Worm (Caenorhabditis elegans) whole organism, L2 larva: Measurements from ENCODE around the gene F08B12.11.

ENCODE experiments used
- C34F6.9 ChIP-seq: fragments of 150-350 bp; optimal IDR thresholded peaks from 2 replicates; lab custom pipeline; 2014; ENCODE audit warnings: missing biosample characterization, missing genetic modification characterization
- F13H6.1 ChIP-seq: sonication (generic microtip); optimal IDR thresholded peaks from 2 replicates; lab custom pipeline; 2016; ENCODE audit warnings: missing genetic modification characterization, missing compliant biosample characterization
- R02D3.7 ChIP-seq: fragments of 150-350 bp; optimal IDR thresholded peaks from 2 replicates; lab custom pipeline; 2014; ENCODE audit warnings: missing biosample characterization, missing genetic modification characterization
- Y55F3AM.14 ChIP-seq: fragments of 200-800 bp; sonication (Bioruptor generic); optimal IDR thresholded peaks from 2 replicates; lab custom pipeline; 2018; ENCODE audit warnings: mild to moderate bottlenecking, missing genetic modification characterization, missing compliant biosample characterization
- ZK546.5 ChIP-seq: sonication (generic microtip); optimal IDR thresholded peaks from 2 replicates; lab custom pipeline; 2017; ENCODE audit warnings: missing biosample characterization, missing genetic modification characterization
- alr-1 ChIP-seq: fragments of 150-350 bp; optimal IDR thresholded peaks from 2 replicates; lab custom pipeline; 2014; ENCODE audit warnings: missing biosample characterization, missing genetic modification characterization
- aly-2 ChIP-seq: fragments of 150-350 bp; optimal IDR thresholded peaks from 2 replicates; lab custom pipeline; 2014; ENCODE audit warnings: missing biosample characterization, missing genetic modification characterization
- ama-1 ChIP-seq: fragments of 150-350 bp; optimal IDR thresholded peaks from 2 replicates; lab custom pipeline; 2018; ENCODE audit warnings: inconsistent platforms
- blmp-1 ChIP-seq: sonication (generic microtip); optimal IDR thresholded peaks from 2 replicates; lab custom pipeline; 2017; ENCODE audit warnings: missing genetic modification characterization, mild to moderate bottlenecking, missing compliant biosample characterization, antibody characterized with exemption, moderate library complexity; ENCODE audit not compliant: insufficient read depth
- ceh-16 ChIP-seq: fragments of 150-350 bp; optimal IDR thresholded peaks from 2 replicates; lab custom pipeline; 2014; ENCODE audit warnings: missing biosample characterization, missing genetic modification characterization
- ceh-82 ChIP-seq: fragments of 150-350 bp; optimal IDR thresholded peaks from 2 replicates; lab custom pipeline; 2014; ENCODE audit warnings: missing biosample characterization, missing genetic modification characterization
- crh-2 ChIP-seq: sonication (generic microtip); optimal IDR thresholded peaks from 2 replicates; lab custom pipeline; 2017; ENCODE audit warnings: missing biosample characterization, missing genetic modification characterization
- dmd-4 ChIP-seq: sonication (generic microtip); optimal IDR thresholded peaks from 2 replicates; lab custom pipeline; 2017; ENCODE audit warnings: missing biosample characterization, missing genetic modification characterization
- egl-27 ChIP-seq: sonication (generic microtip); optimal IDR thresholded peaks from 3 replicates; lab custom pipeline; 2017; ENCODE audit warnings: missing biosample characterization, missing genetic modification reagents, missing genetic modification characterization
- fos-1 ChIP-seq: fragments of 150-350 bp; optimal IDR thresholded peaks from 2 replicates; lab custom pipeline; 2014; ENCODE audit warnings: missing biosample characterization, missing genetic modification characterization
- gmeb-1 ChIP-seq: fragments of 150-350 bp; optimal IDR thresholded peaks from 2 replicates; lab custom pipeline; 2014; ENCODE audit warnings: missing biosample characterization, missing genetic modification characterization
- lin-11 ChIP-seq: fragments of 150-350 bp; sonication (generic microtip); optimal IDR thresholded peaks from 2 replicates; lab custom pipeline; 2014; ENCODE audit warnings: missing biosample characterization, missing genetic modification characterization, inconsistent platforms, mixed read lengths
- lin-39 ChIP-seq: fragments of 150-350 bp; optimal IDR thresholded peaks from 2 replicates; lab custom pipeline; 2014; ENCODE audit warnings: missing biosample characterization, missing genetic modification reagents, missing genetic modification characterization
- lsy-2 ChIP-seq, 2 experiments: fragments of 150-350 bp in 1 of 2; sonication (generic microtip) in 1 of 2; optimal IDR thresholded peaks; 2 replicates each; lab custom pipeline; 2014 to 2017; ENCODE audit warnings: missing biosample characterization in 2 of 2, missing genetic modification characterization in 2 of 2
- mab-5 ChIP-seq: fragments of 150-350 bp; optimal IDR thresholded peaks from 2 replicates; lab custom pipeline; 2014; ENCODE audit warnings: missing biosample characterization, missing genetic modification characterization
- mbf-1 ChIP-seq: sonication (generic microtip); optimal IDR thresholded peaks from 2 replicates; lab custom pipeline; 2017; ENCODE audit warnings: missing biosample characterization, missing genetic modification characterization
- nhr-10 ChIP-seq: sonication (generic microtip); optimal IDR thresholded peaks from 2 replicates; lab custom pipeline; 2017; ENCODE audit warnings: missing biosample characterization, missing genetic modification characterization
- nhr-12 ChIP-seq: fragments of 150-350 bp; optimal IDR thresholded peaks from 2 replicates; lab custom pipeline; 2014; ENCODE audit warnings: missing biosample characterization, missing genetic modification characterization
- nhr-129 ChIP-seq: fragments of 150-350 bp; optimal IDR thresholded peaks from 2 replicates; lab custom pipeline; 2014; ENCODE audit warnings: missing biosample characterization, missing genetic modification characterization
- nhr-23 ChIP-seq: fragments of 150-350 bp; optimal IDR thresholded peaks from 2 replicates; lab custom pipeline; 2014; ENCODE audit warnings: missing biosample characterization, missing genetic modification reagents, missing genetic modification characterization
- nhr-237 ChIP-seq: fragments of 150-350 bp; optimal IDR thresholded peaks from 2 replicates; lab custom pipeline; 2014; ENCODE audit warnings: missing biosample characterization, missing genetic modification characterization
- nhr-6 ChIP-seq: fragments of 150-350 bp; optimal IDR thresholded peaks from 2 replicates; lab custom pipeline; 2014; ENCODE audit warnings: missing biosample characterization, missing genetic modification characterization
- nhr-77 ChIP-seq: fragments of 150-350 bp; optimal IDR thresholded peaks from 2 replicates; lab custom pipeline; 2014; ENCODE audit warnings: missing biosample characterization, missing genetic modification characterization
- sem-4 ChIP-seq: fragments of 150-350 bp; optimal IDR thresholded peaks from 2 replicates; lab custom pipeline; 2014; ENCODE audit warnings: missing biosample characterization, missing genetic modification reagents, missing genetic modification characterization
- skn-1 ChIP-seq: sonication (generic microtip); optimal IDR thresholded peaks from 2 replicates; lab custom pipeline; 2017; ENCODE audit warnings: missing biosample characterization, missing genetic modification characterization
- sma-3 ChIP-seq: sonication (generic microtip); optimal IDR thresholded peaks from 2 replicates; lab custom pipeline; 2016; ENCODE audit warnings: missing genetic modification reagents, missing genetic modification characterization, missing compliant biosample characterization
- sma-9 ChIP-seq, 2 experiments: fragments of 150-350 bp in 1 of 2; sonication (generic microtip) in 1 of 2; optimal IDR thresholded peaks; 2 replicates each; lab custom pipeline; 2014 to 2016; ENCODE audit warnings: missing genetic modification characterization in 2 of 2, mild to moderate bottlenecking in 1 of 2, missing biosample characterization in 1 of 2, missing compliant biosample characterization in 1 of 2, missing genetic modification reagents in 1 of 2, moderate library complexity in 1 of 2
- unc-55 ChIP-seq: fragments of 150-350 bp; sonication (generic microtip); optimal IDR thresholded peaks from 3 replicates; lab custom pipeline; 2014; ENCODE audit warnings: missing biosample characterization, missing genetic modification reagents, missing genetic modification characterization
- ztf-11 ChIP-seq: sonication (generic microtip); optimal IDR thresholded peaks from 2 replicates; lab custom pipeline; 2017; ENCODE audit warnings: missing biosample characterization, missing genetic modification characterization

The F08B12.11 gene

DNA sequence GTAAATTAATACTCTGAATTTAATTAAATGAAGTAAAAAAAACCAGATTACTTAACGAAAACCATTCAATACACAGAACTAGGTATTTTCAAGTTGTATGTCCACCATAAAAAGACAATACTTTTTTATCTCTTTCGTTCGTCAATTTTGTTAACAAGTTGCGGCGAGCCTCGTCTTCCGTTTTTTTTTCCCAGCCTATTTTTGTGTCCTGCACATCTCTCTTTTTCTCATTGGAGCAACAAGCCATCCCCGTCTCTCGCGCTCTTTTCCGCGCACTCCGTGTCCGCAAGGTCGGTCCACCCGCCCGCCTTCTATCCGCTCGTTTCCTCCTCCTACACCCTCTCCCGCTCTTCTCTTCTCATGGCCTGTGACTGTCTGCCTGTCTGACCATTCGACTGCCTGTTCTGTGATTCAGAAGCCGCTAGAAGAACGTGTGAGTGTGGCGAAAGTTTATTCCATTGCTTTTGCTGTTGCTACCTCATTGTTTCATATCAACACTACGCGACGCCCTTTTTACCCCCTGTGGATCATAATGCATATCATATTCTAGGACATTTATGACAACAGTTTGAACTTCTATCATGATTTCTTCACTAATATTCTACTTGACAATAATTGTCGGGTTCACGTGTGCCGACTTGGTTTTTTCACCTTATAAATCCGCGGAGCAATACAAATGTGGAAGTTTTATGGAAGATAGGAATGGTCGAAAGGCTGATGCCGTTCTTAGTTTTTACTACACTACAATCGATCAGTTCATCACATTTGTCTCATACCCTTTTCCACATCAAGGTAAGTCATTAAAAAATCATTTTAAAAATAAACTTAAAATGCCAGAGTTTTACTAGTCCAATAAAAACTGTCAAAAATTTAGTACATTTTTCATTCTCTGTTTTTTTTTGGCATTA, at the start of gene F08B12.11, which contains the start of gene prmn-1:
Gene F08B12.11 (plus strand): TSS at position 521 of the 908 bp plus-strand sequence.
Gene prmn-1 (plus strand): TSS at position 551 of the 908 bp plus-strand sequence.
- TF ChIP-seq nhr-10 (no peak), nhr-12 (no peak), sma-3 (GFP tag; lab: Kevin White, UChicago) (no peak), ZK546.5 (tag; lab: Kevin White, UChicago) (no peak), mbf-1 (tag; lab: Kevin White, UChicago) (no peak), unc-55 (GFP tag; lab: Kevin White, UChicago) (no peak), aly-2 (tag; lab: Kevin White, UChicago) (no peak), lin-39 (no peak), lin-11 (tag; lab: Kevin White, UChicago) (no peak), crh-2 (tag; lab: Kevin White, UChicago) (no peak), ama-1 (no peak), nhr-237 (tag; lab: Kevin White, UChicago) (no peak), egl-27 (tag; lab: Kevin White, UChicago) (no peak), R02D3.7 (tag; lab: Kevin White, UChicago) (no peak), nhr-23 (no peak), dmd-4 (tag; lab: Kevin White, UChicago) (no peak), nhr-6 (tag; lab: Kevin White, UChicago) (no peak), ceh-82 (tag; lab: Kevin White, UChicago) (no peak), lsy-2 (tag; optimal IDR thresholded peaks at IDR 0.05; lab: Kevin White, UChicago) (no peak)

DNA sequence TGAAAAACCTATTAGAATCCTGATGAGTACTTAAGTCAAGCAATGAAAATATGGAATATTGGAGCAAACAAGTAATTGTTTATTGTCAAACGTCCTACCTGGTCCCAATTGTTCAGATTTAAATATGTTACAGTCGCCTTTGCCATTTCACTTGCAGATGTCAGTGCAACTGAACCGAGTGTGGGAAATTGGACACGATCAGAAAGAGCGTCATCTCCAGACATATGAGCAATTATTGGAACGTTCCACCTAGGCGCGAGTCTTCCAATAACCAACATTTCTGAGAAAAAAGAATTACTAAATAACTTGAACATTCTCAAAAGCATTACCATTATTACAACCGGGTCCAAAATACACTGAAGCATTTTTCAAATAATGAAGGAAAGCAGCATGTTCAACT, 47.8 kb upstream of the F08B12.11 start:
- TF ChIP-seq ceh-16 (tag; lab: Kevin White, UChicago) = no peak
- no peak for TF ChIP-seq ceh-82 (tag; lab: Kevin White, UChicago)
- TF ChIP-seq nhr-237 (tag; lab: Kevin White, UChicago) = no peak
- no peak for TF ChIP-seq lsy-2 (tag; optimal IDR thresholded peaks at IDR 0.05; lab: Kevin White, UChicago)
- no peak for TF ChIP-seq unc-55 (GFP tag; lab: Kevin White, UChicago)
- no peak for TF ChIP-seq alr-1 (tag; lab: Kevin White, UChicago)
- no peak for TF ChIP-seq fos-1 (tag; lab: Kevin White, UChicago)
- no peak for TF ChIP-seq egl-27 (tag; lab: Kevin White, UChicago)
- no peak for TF ChIP-seq nhr-77 (tag; lab: Kevin White, UChicago)

DNA sequence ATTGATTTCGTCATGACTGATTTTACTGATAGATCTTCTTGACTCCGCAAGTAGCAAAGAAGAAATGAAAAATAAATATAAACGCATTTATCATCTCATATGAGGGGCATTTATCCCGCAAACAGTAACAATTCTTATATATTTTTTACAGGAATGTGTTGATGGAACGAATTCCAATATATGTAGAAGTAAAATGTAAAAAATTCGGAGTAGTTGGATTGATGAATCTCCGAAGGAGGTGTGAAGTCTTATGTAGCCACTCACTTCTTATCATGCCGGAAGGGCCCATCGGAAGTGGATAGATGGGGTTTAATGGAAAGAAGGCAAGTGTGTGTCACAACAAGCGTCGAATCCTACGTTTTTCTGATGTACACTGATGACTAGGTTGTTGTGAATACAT, 47.1 kb upstream of the F08B12.11 start, which contains the start of gene gcy-9:
Gene gcy-9 (minus strand): TSS at position 101 of the 400 bp plus-strand sequence.
- TF ChIP-seq lin-11 (tag; lab: Kevin White, UChicago) = no peak

ce11 chrX:11339375-11339924, 45.4 kb upstream of the F08B12.11 start, which contains the start of gene aco-1:
Gene aco-1 (plus strand): TSS chrX:11339874.
- TF ChIP-seq C34F6.9 (tag; lab: Kevin White, UChicago) (peak; percentile 47), sem-4 (tag; lab: Kevin White, UChicago) (peak; percentile 1), nhr-6 (tag; lab: Kevin White, UChicago) (peak; percentile 40), fos-1 (tag; lab: Kevin White, UChicago) (peak; percentile 24), sma-9 (GFP tag; optimal IDR thresholded peaks at IDR 0.05; lab: Kevin White, UChicago) (peak; percentile 18), sma-9 (tag; optimal IDR thresholded peaks at IDR 0.05; lab: Kevin White, UChicago) (no peak), ceh-16 (tag; lab: Kevin White, UChicago) (peak; percentile 21), unc-55 (GFP tag; lab: Kevin White, UChicago) (peak; percentile 29), nhr-10 (no peak), F13H6.1 (tag; lab: Kevin White, UChicago) (peak; percentile 13), mab-5 (tag; lab: Kevin White, UChicago) (no peak), skn-1 (tag; lab: Kevin White, UChicago) (no peak), blmp-1 (tag; lab: Kevin White, UChicago) (peak; percentile 9), gmeb-1 (tag; lab: Kevin White, UChicago) (peak; percentile 9), lin-39 (no peak), Y55F3AM.14 (peak; percentile 11), nhr-129 (peak; percentile 75), ztf-11 (tag; lab: Kevin White, UChicago) (no peak), crh-2 (tag; lab: Kevin White, UChicago) (peak; percentile 27)
- TF ChIP-seq, all 48 proteins: peak for 13
